Fruit fly (Drosophila melanogaster) whole organism, embryonic: ENCODE results near the gene CG31809.

Source experiments
- Antp ChIP-seq: fragments of 200-800 bp; sonication (Bioruptor generic); optimal IDR thresholded peaks from 3 replicates; lab custom pipeline; 2016; ENCODE audit warnings: missing biosample characterization, missing genetic modification characterization
- BtbVII ChIP-seq: fragments of 200-800 bp; sonication (Bioruptor generic); optimal IDR thresholded peaks from 3 replicates; lab custom pipeline; 2017; ENCODE audit warnings: missing biosample characterization, mild to moderate bottlenecking, missing genetic modification characterization
- CG10462 ChIP-seq: fragments of 200-800 bp; sonication (Bioruptor generic); optimal IDR thresholded peaks from 2 replicates; lab custom pipeline; 2016; ENCODE audit warnings: missing biosample characterization, missing genetic modification characterization
- CG12071 ChIP-seq: fragments of 200-800 bp; sonication (Bioruptor generic); optimal IDR thresholded peaks from 3 replicates; lab custom pipeline; 2018; ENCODE audit warnings: missing biosample characterization, mild to moderate bottlenecking, missing genetic modification characterization
- CG12769 ChIP-seq: fragments of 200-800 bp; sonication (Bioruptor generic); optimal IDR thresholded peaks from 2 replicates; lab custom pipeline; 2019; ENCODE audit warnings: missing biosample characterization, mild to moderate bottlenecking, missing genetic modification characterization, moderate library complexity
- CG14860 ChIP-seq: fragments of 200-800 bp; sonication (Bioruptor generic); IDR thresholded peaks from 3 replicates; pipeline ENCODE4 v1.3.6; 2022; ENCODE audit warnings: missing biosample characterization, missing genetic modification characterization; ENCODE audit not compliant: partially characterized antibody
- CG14965 ChIP-seq: fragments of 200-800 bp; sonication (Bioruptor generic); optimal IDR thresholded peaks from 2 replicates; lab custom pipeline; 2016; ENCODE audit warnings: missing biosample characterization, missing genetic modification characterization, borderline replicate concordance
- CG15011 ChIP-seq: fragments of 200-800 bp; sonication (Bioruptor generic); optimal IDR thresholded peaks from 3 replicates; lab custom pipeline; 2018; ENCODE audit warnings: missing biosample characterization, mild to moderate bottlenecking, missing genetic modification characterization
- CG15073 ChIP-seq: fragments of 200-800 bp; sonication (Bioruptor generic); optimal IDR thresholded peaks from 2 replicates; lab custom pipeline; 2016; ENCODE audit warnings: missing biosample characterization, missing genetic modification characterization
- CG1529 ChIP-seq: fragments of 200-800 bp; sonication (Bioruptor generic); optimal IDR thresholded peaks from 3 replicates; lab custom pipeline; 2018; ENCODE audit warnings: missing biosample characterization, missing genetic modification characterization
- CG16815 ChIP-seq: fragments of 200-800 bp; sonication (Bioruptor generic); optimal IDR thresholded peaks from 3 replicates; lab custom pipeline; 2017; ENCODE audit warnings: missing biosample characterization, mild to moderate bottlenecking, missing genetic modification characterization
- CG18262 ChIP-seq: fragments of 200-800 bp; optimal IDR thresholded peaks from 3 replicates; lab custom pipeline; 2019; ENCODE audit warnings: missing biosample characterization, mild to moderate bottlenecking, missing genetic modification characterization, moderate library complexity
- CG2875 ChIP-seq: fragments of 200-800 bp; sonication (Bioruptor generic); optimal IDR thresholded peaks from 2 replicates; lab custom pipeline; 2017; ENCODE audit warnings: missing biosample characterization, mild to moderate bottlenecking, missing genetic modification characterization, missing genetic modification reagents
- CG3163 ChIP-seq: fragments of 200-800 bp; sonication (Bioruptor generic); optimal IDR thresholded peaks from 3 replicates; lab custom pipeline; 2016; ENCODE audit warnings: missing biosample characterization, missing genetic modification characterization
- CG4328 ChIP-seq: fragments of 200-800 bp; sonication (Bioruptor generic); optimal IDR thresholded peaks from 3 replicates; lab custom pipeline; 2017; ENCODE audit warnings: missing biosample characterization, missing genetic modification reagents, missing genetic modification characterization
- CG6654 ChIP-seq: fragments of 200-800 bp; sonication (Bioruptor generic); optimal IDR thresholded peaks from 2 replicates; lab custom pipeline; 2017; ENCODE audit warnings: missing biosample characterization, mild to moderate bottlenecking, missing genetic modification characterization
- CG8359 ChIP-seq: fragments of 200-800 bp; sonication (Bioruptor generic); optimal IDR thresholded peaks from 2 replicates; lab custom pipeline; 2017; ENCODE audit warnings: missing biosample characterization, mild to moderate bottlenecking, missing genetic modification characterization, borderline replicate concordance
- Deaf1 ChIP-seq: fragments of 200-800 bp; optimal IDR thresholded peaks from 3 replicates; lab custom pipeline; 2019; ENCODE audit warnings: missing biosample characterization, mild to moderate bottlenecking, missing genetic modification characterization, moderate library complexity
- Dip2 ChIP-seq: fragments of 200-800 bp; sonication (Bioruptor generic); IDR thresholded peaks from 2 replicates; pipeline ENCODE4 v1.3.6; 2022; ENCODE audit warnings: missing biosample characterization, missing genetic modification characterization
- Dip3 ChIP-seq: fragments of 200-800 bp; sonication (Bioruptor generic); optimal IDR thresholded peaks from 3 replicates; lab custom pipeline; 2016; ENCODE audit warnings: missing biosample characterization, missing genetic modification characterization
- Doc3 ChIP-seq: fragments of 200-800 bp; sonication (Bioruptor generic); IDR thresholded peaks from 3 replicates; pipeline ENCODE4 v1.3.6; 2022; ENCODE audit warnings: missing biosample characterization, missing genetic modification characterization; ENCODE audit not compliant: partially characterized antibody
- Ets65A ChIP-seq: fragments of 200-800 bp; sonication (Bioruptor generic); peaks from one replicate; lab custom pipeline; 2016; ENCODE audit warnings: missing biosample characterization, missing genetic modification characterization
- HLH3B ChIP-seq: fragments of 200-800 bp; sonication (Bioruptor generic); IDR thresholded peaks from 2 replicates; pipeline ENCODE4 v1.3.6; 2022; ENCODE audit warnings: missing biosample characterization, missing genetic modification characterization
- HmgD ChIP-seq: fragments of 200-800 bp; sonication (Bioruptor generic); optimal IDR thresholded peaks from 3 replicates; lab custom pipeline; 2016; ENCODE audit warnings: missing biosample characterization, missing genetic modification characterization
- HmgZ ChIP-seq: fragments of 200-800 bp; sonication (Bioruptor generic); optimal IDR thresholded peaks from 2 replicates; lab custom pipeline; 2018; ENCODE audit warnings: missing biosample characterization, mild to moderate bottlenecking, missing genetic modification characterization
- Nf-YB ChIP-seq: fragments of 200-800 bp; sonication (Bioruptor generic); optimal IDR thresholded peaks from 3 replicates; lab custom pipeline; 2019; ENCODE audit warnings: missing biosample characterization, mild to moderate bottlenecking, missing genetic modification characterization, moderate library complexity
- Nf-YC ChIP-seq: fragments of 200-800 bp; optimal IDR thresholded peaks from 3 replicates; lab custom pipeline; 2019; ENCODE audit warnings: missing biosample characterization, mild to moderate bottlenecking, missing genetic modification characterization, moderate library complexity
- Optix ChIP-seq: fragments of 200-800 bp; sonication (Bioruptor generic); IDR thresholded peaks from 3 replicates; pipeline ENCODE4 v1.3.6; 2022; ENCODE audit warnings: missing biosample characterization, missing genetic modification characterization
- Six4 ChIP-seq: fragments of 200-800 bp; sonication (Bioruptor generic); optimal IDR thresholded peaks from 2 replicates; lab custom pipeline; 2016; ENCODE audit warnings: missing biosample characterization, missing genetic modification characterization
- Stat92E ChIP-seq, 3 experiments: fragments of >200 bp in 2 of 3; fragments of 200-800 bp in 1 of 3; sonication (Bioruptor generic) in 1 of 3; optimal IDR thresholded peaks; 2 replicates each; lab custom pipeline; 2017 to 2019; ENCODE audit warnings: missing biosample characterization in 3 of 3, missing genetic modification characterization in 3 of 3, mild to moderate bottlenecking in 1 of 3, moderate library complexity in 1 of 3
- Trl ChIP-seq, 3 experiments: fragments of >200 bp in 2 of 3; fragments of 200-800 bp in 1 of 3; sonication (Bioruptor generic) in 1 of 3; optimal IDR thresholded peaks; 2 replicates in 1 of 3; 3 replicates in 2 of 3; lab custom pipeline; 2016 to 2017; ENCODE audit warnings: missing biosample characterization in 1 of 3, missing genetic modification characterization in 1 of 3
- Xbp1 ChIP-seq: fragments of 200-800 bp; sonication (Bioruptor generic); optimal IDR thresholded peaks from 3 replicates; lab custom pipeline; 2016; ENCODE audit warnings: missing biosample characterization, mild to moderate bottlenecking, missing genetic modification characterization
- caup ChIP-seq: fragments of 200-800 bp; sonication (Bioruptor generic); optimal IDR thresholded peaks from 3 replicates; lab custom pipeline; 2017; ENCODE audit warnings: missing biosample characterization, mild to moderate bottlenecking, missing genetic modification characterization, moderate library complexity; ENCODE audit not compliant: severe bottlenecking
- dm ChIP-seq: fragments of 200-800 bp; sonication (Bioruptor generic); optimal IDR thresholded peaks from 3 replicates; lab custom pipeline; 2016; ENCODE audit warnings: missing biosample characterization, missing genetic modification characterization
- fru ChIP-seq: fragments of >200 bp; optimal IDR thresholded peaks from 2 replicates; lab custom pipeline; 2017
- gem ChIP-seq: fragments of 200-800 bp; sonication (Bioruptor generic); optimal IDR thresholded peaks from 2 replicates; lab custom pipeline; 2019; ENCODE audit warnings: missing biosample characterization, mild to moderate bottlenecking, missing genetic modification characterization, moderate library complexity
- hb ChIP-seq: fragments of 200-800 bp; sonication (Bioruptor generic); IDR thresholded peaks from 3 replicates; pipeline ENCODE4 v1.3.6; 2022; ENCODE audit warnings: missing biosample characterization, missing genetic modification characterization; ENCODE audit not compliant: partially characterized antibody
- her ChIP-seq: fragments of 200-800 bp; sonication (Bioruptor generic); optimal IDR thresholded peaks from 2 replicates; lab custom pipeline; 2016; ENCODE audit warnings: missing biosample characterization, missing genetic modification characterization
- inv ChIP-seq: fragments of 200-800 bp; sonication (Bioruptor generic); IDR thresholded peaks from 2 replicates; pipeline ENCODE4 v1.3.6; 2022; ENCODE audit warnings: missing biosample characterization, missing genetic modification characterization; ENCODE audit not compliant: partially characterized antibody
- lab ChIP-seq: fragments of 200-800 bp; sonication (Bioruptor generic); optimal IDR thresholded peaks from 3 replicates; lab custom pipeline; 2017; ENCODE audit warnings: missing biosample characterization, missing genetic modification characterization, mild to moderate bottlenecking, moderate library complexity, missing genetic modification reagents
- mirr ChIP-seq: fragments of 200-800 bp; sonication (Bioruptor generic); optimal IDR thresholded peaks from 3 replicates; lab custom pipeline; 2018; ENCODE audit warnings: missing biosample characterization, mild to moderate bottlenecking, missing genetic modification characterization
- odd ChIP-seq: fragments of 200-800 bp; sonication (Bioruptor generic); optimal IDR thresholded peaks from 2 replicates; lab custom pipeline; 2017; ENCODE audit warnings: missing biosample characterization, mild to moderate bottlenecking, missing genetic modification characterization
- pita ChIP-seq: fragments of 200-800 bp; sonication (Bioruptor generic); optimal IDR thresholded peaks from 2 replicates; lab custom pipeline; 2017; ENCODE audit warnings: missing biosample characterization, mild to moderate bottlenecking, missing genetic modification characterization
- rib ChIP-seq: fragments of 200-800 bp; sonication (Bioruptor generic); IDR thresholded peaks from 2 replicates; pipeline ENCODE4 v1.3.6; 2022; ENCODE audit warnings: missing biosample characterization, missing genetic modification characterization
- scrt ChIP-seq: fragments of 200-800 bp; sonication (Bioruptor generic); optimal IDR thresholded peaks from 2 replicates; lab custom pipeline; 2018; ENCODE audit warnings: missing biosample characterization, mild to moderate bottlenecking, missing genetic modification characterization, moderate library complexity
- stwl ChIP-seq: fragments of 200-800 bp; sonication (Bioruptor generic); optimal IDR thresholded peaks from 3 replicates; lab custom pipeline; 2018; ENCODE audit warnings: missing biosample characterization, mild to moderate bottlenecking, missing genetic modification characterization, moderate library complexity
- tin ChIP-seq: fragments of 200-800 bp; sonication (Bioruptor generic); optimal IDR thresholded peaks from 3 replicates; lab custom pipeline; 2016; ENCODE audit warnings: missing biosample characterization, missing genetic modification characterization
- ttk ChIP-seq: fragments of 200-800 bp; sonication (Bioruptor generic); IDR thresholded peaks from 2 replicates; pipeline ENCODE4 v2.1.2; 2022; ENCODE audit warnings: missing biosample characterization, missing genetic modification characterization
- vvl ChIP-seq: fragments of 200-800 bp; sonication (Bioruptor generic); IDR thresholded peaks from 2 replicates; pipeline ENCODE4 v1.3.6; 2022; ENCODE audit warnings: missing biosample characterization, missing genetic modification characterization
- zen2 ChIP-seq: fragments of 200-800 bp; sonication (Bioruptor generic); IDR thresholded peaks from 3 replicates; pipeline ENCODE4 v1.3.6; 2022; ENCODE audit warnings: missing biosample characterization, missing genetic modification characterization; ENCODE audit not compliant: partially characterized antibody

The CG31809 gene

DNA sequence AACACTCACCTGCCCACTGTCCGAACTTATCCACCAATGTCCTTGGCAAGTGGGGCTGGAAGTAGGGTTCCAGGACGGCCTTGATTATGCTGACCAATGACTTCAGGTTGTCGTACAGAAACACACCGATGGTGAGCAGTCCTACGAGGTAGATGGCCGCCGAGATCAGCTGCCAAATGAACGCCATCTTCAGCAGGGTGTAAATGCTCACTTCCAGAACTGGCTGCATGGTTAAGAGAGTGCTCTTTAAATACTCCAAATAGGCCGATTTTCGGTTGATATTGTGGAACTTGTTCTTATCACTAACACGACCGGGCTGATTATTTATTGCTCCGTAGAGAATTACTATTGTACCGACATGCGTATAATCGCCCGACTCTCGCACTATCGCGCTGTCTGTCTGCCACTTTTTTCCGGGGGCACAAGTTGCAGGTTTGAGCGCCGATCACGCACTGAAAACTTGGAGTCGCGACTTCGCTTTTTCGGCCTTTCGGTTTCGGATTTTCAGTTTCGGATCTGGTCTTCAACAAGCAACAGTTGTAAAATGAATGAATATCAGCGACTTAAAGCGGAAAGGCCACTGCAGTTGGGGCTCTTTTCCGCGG lies 11.7 kb downstream of the CG31809 start (continued):
- TF ChIP-seq Trl (optimal IDR thresholded peaks at IDR 0.05; lab: Kevin White, UChicago) (peak; percentile 6 to 14), Trl (GFP tag; optimal IDR thresholded peaks at IDR 0.05; lab: Kevin White, UChicago) (no peak), inv (GFP tag; lab: Robert Waterston, UW) (no peak), Dip2 (GFP tag; lab: Robert Waterston, UW) (no peak), Xbp1 (GFP tag; lab: Kevin White, UChicago) (no peak), lab (GFP tag; lab: Kevin White, UChicago) (peak; percentile 39), Dip3 (GFP tag; lab: Kevin White, UChicago) (no peak), CG16815 (GFP tag; lab: Kevin White, UChicago) (no peak), CG3163 (GFP tag; lab: Kevin White, UChicago) (peak; percentile 64), CG8359 (no peak), tin (GFP tag; lab: Kevin White, UChicago) (no peak), Ets65A (GFP tag; lab: Kevin White, UChicago) (peak; percentile 17), Six4 (GFP tag; lab: Kevin White, UChicago) (no peak), mirr (peak; percentile 88), pita (no peak), CG12071 (GFP tag; lab: Kevin White, UChicago) (peak; percentile 11), her (GFP tag; lab: Kevin White, UChicago) (no peak), Deaf1 (tag; lab: Kevin White, UChicago) (peak; percentile 88), CG6654 (GFP tag; lab: Kevin White, UChicago) (no peak), Stat92E (GFP tag; optimal IDR thresholded peaks at IDR 0.05; lab: Kevin White, UChicago) (no peak), CG18262 (tag; lab: Kevin White, UChicago) (no peak), Doc3 (GFP tag; lab: Robert Waterston, UW) (no peak), dm (GFP tag; lab: Kevin White, UChicago) (no peak), vvl (GFP tag; lab: Robert Waterston, UW) (no peak), CG15011 (GFP tag; lab: Kevin White, UChicago) (no peak), CG4328 (GFP tag; lab: Kevin White, UChicago) (no peak), CG15073 (GFP tag; lab: Kevin White, UChicago) (no peak), caup (GFP tag; lab: Kevin White, UChicago) (no peak), Nf-YB (GFP tag; lab: Kevin White, UChicago) (no peak), CG1529 (GFP tag; lab: Kevin White, UChicago) (no peak), CG10462 (GFP tag; lab: Kevin White, UChicago) (no peak), Antp (GFP tag; lab: Kevin White, UChicago) (no peak), HmgD (GFP tag; lab: Kevin White, UChicago) (no peak), HLH3B (GFP tag; lab: Robert Waterston, UW) (no peak), odd (GFP tag; lab: Kevin White, UChicago) (peak; percentile 51), gem (tag; lab: Kevin White, UChicago) (no peak), CG14860 (no peak), ttk (GFP tag; lab: Robert Waterston, UW) (no peak), CG12769 (peak; percentile 15), CG2875 (GFP tag; lab: Kevin White, UChicago) (no peak), BtbVII (GFP tag; lab: Kevin White, UChicago) (no peak), Nf-YC (tag; lab: Kevin White, UChicago) (no peak), zen2 (no peak), hb (GFP tag; lab: Robert Waterston, UW) (no peak), rib (GFP tag; lab: Robert Waterston, UW) (no peak), stwl (tag; lab: Kevin White, UChicago) (no peak), HmgZ (tag; lab: Kevin White, UChicago) (peak; percentile 3), scrt (GFP tag; lab: Kevin White, UChicago) (no peak), fru (lab: Kevin White, UChicago) (no peak), CG14965 (GFP tag; lab: Kevin White, UChicago) (no peak), Optix (GFP tag; lab: Robert Waterston, UW) (no peak)
